Worm (Caenorhabditis elegans): ENCODE results near the gene vang-1.
A peak's percentile ranks its signal among the peaks of the same experiment; 100 is the strongest.

ce11 chrX:2924438-2924837, 38.8 kb downstream of the vang-1 start:
- TF ChIP-seq sox-2 (GFP tag; IDR thresholded peaks at IDR 0.05) (no peak), unc-3 (GFP tag; conservative IDR thresholded peaks at IDR 0.05) (no peak), unc-3 (tag; optimal IDR thresholded peaks at IDR 0.05) (no peak), T23F11.4 (GFP tag; optimal IDR thresholded peaks at IDR 0.05) (no peak), sdc-2 (tag; optimal IDR thresholded peaks at IDR 0.05) (no peak), unc-42 (tag; optimal IDR thresholded peaks at IDR 0.05) (peak; percentile 79), ceh-9 (tag; optimal IDR thresholded peaks at IDR 0.05) (no peak), nfya-1 (tag; optimal IDR thresholded peaks at IDR 0.05) (no peak), madf-2 (tag; optimal IDR thresholded peaks at IDR 0.05) (no peak), nhr-11 (tag; optimal IDR thresholded peaks at IDR 0.05) (no peak)

Measured in whole organism, late embryonic.